Worm (Caenorhabditis elegans): ENCODE results near the gene skr-17.

DNA sequence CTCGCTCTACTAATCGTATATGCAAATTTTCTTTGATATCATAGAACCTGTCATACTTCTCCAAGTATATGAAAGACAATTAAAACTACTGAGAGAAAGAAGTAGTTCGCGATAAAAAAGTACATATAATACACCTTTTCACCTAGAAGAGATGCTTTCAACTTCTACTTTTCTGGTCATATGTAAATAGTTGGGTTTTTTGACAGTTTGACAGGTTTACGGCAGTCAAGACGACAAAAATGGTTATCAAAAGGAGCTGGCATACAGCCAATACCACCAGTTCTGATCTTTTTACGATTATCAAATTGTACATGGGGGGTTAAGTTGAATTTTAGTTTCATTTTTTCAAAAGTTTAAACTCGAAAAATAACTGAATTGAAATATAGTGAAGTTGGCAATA, 31.6 kb downstream of the skr-17 start:
- TF ChIP-seq ets-4 (tag; optimal IDR thresholded peaks at IDR 0.05) = no peak
- TF ChIP-seq hlh-15 (tag; optimal IDR thresholded peaks at IDR 0.05) = no peak
- no peak for TF ChIP-seq fkh-10 (GFP tag; optimal IDR thresholded peaks at IDR 0.05)
- TF ChIP-seq hlh-30 (tag; optimal IDR thresholded peaks at IDR 0.05; ENCODE audit: insufficient read depth) = no peak
- TF ChIP-seq sox-4 (tag; optimal IDR thresholded peaks at IDR 0.05) = no peak
- TF ChIP-seq sox-2 (GFP tag; IDR thresholded peaks at IDR 0.05) = no peak
- no peak for TF ChIP-seq nfya-1 (tag; optimal IDR thresholded peaks at IDR 0.05)
- TF ChIP-seq rnt-1 (tag; optimal IDR thresholded peaks at IDR 0.05) = no peak
- no peak for TF ChIP-seq ama-1 (optimal IDR thresholded peaks at IDR 0.05)
- TF ChIP-seq ceh-14 (tag; optimal IDR thresholded peaks at IDR 0.05) = no peak
- TF ChIP-seq pha-4 (tag; optimal IDR thresholded peaks at IDR 0.05) = no peak
- TF ChIP-seq ceh-18 (tag; optimal IDR thresholded peaks at IDR 0.05) = no peak

Data from whole organism, late embryonic.